Worm (Caenorhabditis elegans): Measurements from ENCODE around the gene lact-6.

- no peak for TF ChIP-seq sox-4 (tag; optimal IDR thresholded peaks at IDR 0.05)
- TF ChIP-seq ama-1 (optimal IDR thresholded peaks at IDR 0.05): no peak
- no peak for TF ChIP-seq pros-1 (tag; optimal IDR thresholded peaks at IDR 0.05)
- no peak for TF ChIP-seq ceh-31 (tag; optimal IDR thresholded peaks at IDR 0.05)
- no peak for TF ChIP-seq ceh-14 (tag; optimal IDR thresholded peaks at IDR 0.05)
- no peak for TF ChIP-seq ceh-6 (GFP tag; optimal IDR thresholded peaks at IDR 0.05)
- TF ChIP-seq zip-5 (tag; optimal IDR thresholded peaks at IDR 0.05): no peak
- TF ChIP-seq pqm-1 (tag; optimal IDR thresholded peaks at IDR 0.05): no peak
- no peak for TF ChIP-seq hlh-30 (tag; optimal IDR thresholded peaks at IDR 0.05; ENCODE audit: insufficient read depth)
- no peak for TF ChIP-seq ceh-19 (GFP tag; optimal IDR thresholded peaks at IDR 0.05)
- TF ChIP-seq gmeb-2 (tag; optimal IDR thresholded peaks at IDR 0.05): no peak
- TF ChIP-seq C08G9.2 (tag; optimal IDR thresholded peaks at IDR 0.05): no peak
- no peak for TF ChIP-seq lin-11 (tag; optimal IDR thresholded peaks at IDR 0.05)
These were observed 44.1 kb upstream of the lact-6 start, which contains the start of gene F11E6.9 for ce11 chrIV:17475242-17475641.

Data from whole organism, late embryonic.